Worm (Caenorhabditis elegans): ENCODE data around the gene C44B7.5.
A peak's percentile ranks its signal among the peaks of the same experiment; 100 is the strongest.

DNA sequence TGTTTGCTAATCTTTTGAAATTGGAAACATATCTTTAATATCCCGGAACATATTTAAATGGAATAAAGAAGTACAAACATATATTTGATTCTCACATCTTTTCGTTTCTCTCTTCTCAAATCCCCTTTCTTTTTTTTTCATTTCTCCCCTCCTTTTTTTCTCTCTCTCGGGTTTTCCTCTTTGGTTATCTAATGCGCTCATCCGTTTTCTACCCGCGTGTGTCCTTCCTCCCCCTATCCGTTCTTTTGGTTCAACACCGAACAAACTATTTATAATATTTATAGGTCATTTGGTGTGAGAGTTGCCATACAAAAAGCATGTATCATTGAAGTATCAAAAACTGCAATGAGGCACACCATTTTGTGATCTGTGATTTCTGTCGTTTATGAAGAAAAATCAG lies 48.5 kb downstream of the C44B7.5 start:
- no peak for TF ChIP-seq ZK546.5 (tag; optimal IDR thresholded peaks at IDR 0.05)
- peak; percentile 12 for TF ChIP-seq sma-3 (GFP tag; optimal IDR thresholded peaks at IDR 0.05)
- no peak for TF ChIP-seq nhr-10 (tag; optimal IDR thresholded peaks at IDR 0.05)
- no peak for TF ChIP-seq ceh-82 (tag; optimal IDR thresholded peaks at IDR 0.05)
- peak; percentile 68 for TF ChIP-seq unc-55 (GFP tag; optimal IDR thresholded peaks at IDR 0.05)
